Fruit fly (Drosophila melanogaster) whole organism, prepupa: ENCODE data around the gene KFase.

Experiments
- CG11762 ChIP-seq: fragments of 200-800 bp; sonication (Bioruptor generic); optimal IDR thresholded peaks from 3 replicates; lab custom pipeline; 2016; ENCODE audit warnings: missing biosample characterization, missing genetic modification characterization; ENCODE audit not compliant: insufficient read depth
- CG11902 ChIP-seq: fragments of 200-800 bp; sonication (Bioruptor generic); optimal IDR thresholded peaks from 3 replicates; lab custom pipeline; 2016; ENCODE audit warnings: missing biosample characterization, missing genetic modification characterization
- CG31627 ChIP-seq: fragments of 200-800 bp; sonication (Bioruptor generic); optimal IDR thresholded peaks from 3 replicates; lab custom pipeline; 2016; ENCODE audit warnings: missing biosample characterization, missing genetic modification characterization
- CG6792 ChIP-seq: fragments of 200-800 bp; sonication (Bioruptor generic); optimal IDR thresholded peaks from 3 replicates; lab custom pipeline; 2016; ENCODE audit warnings: missing biosample characterization, missing genetic modification characterization
- CG6854 ChIP-seq: fragments of 200-800 bp; sonication (Bioruptor generic); optimal IDR thresholded peaks from 2 replicates; lab custom pipeline; 2017; ENCODE audit warnings: missing biosample characterization, mild to moderate bottlenecking, missing genetic modification characterization
- CG8632 ChIP-seq: fragments of 200-800 bp; sonication (Bioruptor generic); optimal IDR thresholded peaks from 3 replicates; lab custom pipeline; 2016; ENCODE audit warnings: missing biosample characterization, missing genetic modification characterization
- CG9139 ChIP-seq: fragments of 200-800 bp; sonication (Bioruptor generic); optimal IDR thresholded peaks from 3 replicates; lab custom pipeline; 2017; ENCODE audit warnings: missing biosample characterization, mild to moderate bottlenecking, missing genetic modification characterization
- Gug ChIP-seq: fragments of 200-800 bp; sonication (Bioruptor generic); IDR thresholded peaks from 2 replicates; pipeline ENCODE4 v1.3.6; 2022; ENCODE audit warnings: missing biosample characterization, missing genetic modification characterization
- OdsH ChIP-seq: fragments of 200-800 bp; sonication (Bioruptor generic); optimal IDR thresholded peaks from 3 replicates; lab custom pipeline; 2016; ENCODE audit warnings: missing biosample characterization, missing genetic modification characterization
- cyc ChIP-seq: fragments of 200-800 bp; sonication (Bioruptor generic); optimal IDR thresholded peaks from 3 replicates; lab custom pipeline; 2016; ENCODE audit warnings: missing biosample characterization, missing genetic modification characterization
- salr ChIP-seq, 2 experiments: fragments of 200-800 bp; sonication (Bioruptor generic); optimal IDR thresholded peaks; 3 replicates each; lab custom pipeline; 2016 to 2018; ENCODE audit warnings: missing biosample characterization in 2 of 2, missing genetic modification characterization in 2 of 2, mild to moderate bottlenecking in 1 of 2
- spab ChIP-seq: fragments of 200-800 bp; sonication (Bioruptor generic); optimal IDR thresholded peaks from 2 replicates; lab custom pipeline; 2017; ENCODE audit warnings: missing biosample characterization, mild to moderate bottlenecking, missing genetic modification characterization, missing genetic modification reagents

DNA sequence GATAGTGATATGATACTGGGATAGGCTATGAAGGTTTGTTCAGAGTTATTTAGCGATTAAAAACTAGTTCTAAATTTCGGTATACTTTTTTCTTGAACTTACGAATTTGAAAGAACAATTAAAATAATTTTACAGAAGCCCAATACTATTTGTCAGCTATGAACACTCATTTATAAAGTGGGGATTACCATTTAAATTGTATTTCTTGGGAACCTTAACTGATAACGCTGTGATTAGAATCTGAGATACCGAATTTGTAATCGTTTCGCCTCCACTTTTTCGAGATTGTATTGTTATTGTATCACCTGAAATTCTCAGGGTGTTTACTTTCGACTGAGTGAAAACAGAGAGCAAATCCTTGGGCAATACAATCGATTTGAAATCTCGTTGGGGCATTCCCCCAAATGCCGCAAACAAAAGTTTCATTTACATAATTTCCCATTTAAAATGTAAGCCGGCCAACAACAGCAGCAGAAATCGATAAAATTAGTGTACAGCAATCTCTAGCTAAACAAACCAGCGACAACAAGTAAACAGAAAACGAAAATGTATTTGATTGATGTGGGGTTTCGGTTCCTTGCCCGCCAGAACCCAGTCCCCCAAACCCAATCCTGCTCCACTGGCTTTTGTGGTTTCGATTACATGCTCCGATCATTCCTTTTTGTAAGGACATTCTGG, 12.2 kb upstream of the KFase start:
- TF ChIP-seq Gug: no peak
- no peak for TF ChIP-seq CG8632 (GFP tag; lab: Kevin White, UChicago)
- TF ChIP-seq salr (GFP tag; optimal IDR thresholded peaks at IDR 0.05; lab: Kevin White, UChicago): no peak
- no peak for TF ChIP-seq CG9139 (GFP tag; lab: Kevin White, UChicago)
- TF ChIP-seq spab (GFP tag; lab: Kevin White, UChicago): no peak
- no peak for TF ChIP-seq CG31627
- TF ChIP-seq CG6854 (GFP tag; lab: Kevin White, UChicago): no peak
- TF ChIP-seq CG11762: no peak
- no peak for TF ChIP-seq CG11902
- TF ChIP-seq CG6792 (GFP tag; lab: Kevin White, UChicago): no peak
- no peak for TF ChIP-seq cyc (GFP tag; lab: Kevin White, UChicago)
- no peak for TF ChIP-seq OdsH (GFP tag; lab: Kevin White, UChicago)
